Worm (Caenorhabditis elegans) whole organism, early embryonic: Measurements from ENCODE around the gene ugt-6.

Experiments
- B0310.2 ChIP-seq: sonication (generic microtip); optimal IDR thresholded peaks from 2 replicates; lab custom pipeline; 2016; ENCODE audit warnings: mild to moderate bottlenecking, missing genetic modification characterization, missing compliant biosample characterization
- F13C5.2 ChIP-seq: sonication (generic microtip); optimal IDR thresholded peaks from 2 replicates; lab custom pipeline; 2017; ENCODE audit warnings: mild to moderate bottlenecking, missing genetic modification characterization, inconsistent platforms, missing compliant biosample characterization
- aly-1 ChIP-seq: sonication (generic microtip); optimal IDR thresholded peaks from 2 replicates; lab custom pipeline; 2016; ENCODE audit warnings: missing genetic modification characterization, missing compliant biosample characterization
- ama-1 ChIP-seq: fragments of 150-350 bp; optimal IDR thresholded peaks from 2 replicates; lab custom pipeline; 2014
- ceh-13 ChIP-seq: fragments of 200-800 bp; sonication (Bioruptor generic); optimal IDR thresholded peaks from 2 replicates; lab custom pipeline; 2018; ENCODE audit warnings: mild to moderate bottlenecking, missing genetic modification characterization, missing compliant biosample characterization
- ceh-36 ChIP-seq: sonication (generic microtip); optimal IDR thresholded peaks from 2 replicates; lab custom pipeline; 2016; ENCODE audit warnings: missing genetic modification characterization, inconsistent platforms, missing compliant biosample characterization
- ets-7 ChIP-seq: sonication (generic microtip); optimal IDR thresholded peaks from 2 replicates; lab custom pipeline; 2016; ENCODE audit warnings: missing genotype, missing genetic modification characterization, missing compliant biosample characterization
- flt-1 ChIP-seq: fragments of 200-800 bp; sonication (Bioruptor generic); IDR thresholded peaks from 2 replicates; pipeline ENCODE4 v1.3.6; 2022; ENCODE audit warnings: missing genetic modification characterization, missing compliant biosample characterization
- hmbx-1 ChIP-seq: sonication (generic microtip); optimal IDR thresholded peaks from 2 replicates; lab custom pipeline; 2016; ENCODE audit warnings: mild to moderate bottlenecking, missing genetic modification characterization, missing compliant biosample characterization
- hmg-4 ChIP-seq: fragments of 200-800 bp; sonication (Bioruptor generic); optimal IDR thresholded peaks from 2 replicates; lab custom pipeline; 2018; ENCODE audit warnings: mild to moderate bottlenecking, missing genetic modification characterization, missing compliant biosample characterization
- hnd-1 ChIP-seq: sonication (generic microtip); optimal IDR thresholded peaks from 2 replicates; lab custom pipeline; 2016; ENCODE audit warnings: missing genetic modification characterization, missing compliant biosample characterization
- pes-1 ChIP-seq: fragments of 200-800 bp; sonication (Bioruptor generic); IDR thresholded peaks from 2 replicates; pipeline ENCODE4 v1.3.6; 2022; ENCODE audit warnings: missing genetic modification reagents, missing genetic modification characterization, missing compliant biosample characterization
- scrt-1 ChIP-seq: fragments of 200-800 bp; sonication (Bioruptor generic); IDR thresholded peaks from 2 replicates; pipeline ENCODE4 v1.3.6; 2022; ENCODE audit warnings: missing genetic modification characterization, missing compliant biosample characterization
- sea-1 ChIP-seq: fragments of 200-800 bp; sonication (Bioruptor generic); conservative IDR thresholded peaks from 2 replicates; pipeline ENCODE4 v1.3.6; 2022; ENCODE audit warnings: missing genetic modification characterization, missing compliant biosample characterization
- tbx-11 ChIP-seq: fragments of 200-800 bp; sonication (Bioruptor generic); IDR thresholded peaks from 2 replicates; pipeline ENCODE4 v1.3.6; 2022; ENCODE audit warnings: missing genetic modification characterization, missing compliant biosample characterization
- tbx-37 ChIP-seq: fragments of 200-800 bp; sonication (Bioruptor generic); conservative IDR thresholded peaks from 2 replicates; pipeline ENCODE4 v1.3.6; 2022; ENCODE audit warnings: missing genetic modification reagents, missing genetic modification characterization, missing compliant biosample characterization
- tra-4 ChIP-seq: sonication (generic microtip); optimal IDR thresholded peaks from 2 replicates; lab custom pipeline; 2017; ENCODE audit warnings: missing genetic modification characterization, missing compliant biosample characterization

The ugt-6 gene

DNA sequence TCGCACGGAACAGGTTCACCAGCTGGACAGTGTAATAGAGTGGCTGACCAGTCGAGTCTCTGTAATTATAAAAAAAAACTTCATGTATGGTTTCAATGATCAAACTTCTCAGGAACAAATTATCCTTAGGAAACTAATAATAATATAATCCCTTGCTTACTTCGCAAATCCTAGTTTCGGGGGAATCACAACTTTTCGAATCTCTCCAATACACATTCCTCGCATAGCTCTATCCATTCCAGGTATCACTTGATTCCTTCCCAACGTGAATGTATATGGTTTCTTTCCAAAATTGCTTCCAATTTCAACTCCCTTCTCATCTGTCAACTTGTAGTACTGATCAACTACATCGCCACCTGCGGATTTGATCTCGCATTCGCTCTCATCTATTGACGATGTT, 11.7 kb downstream of the ugt-6 start:
- TF ChIP-seq tbx-11 (GFP tag; lab: Robert Waterston, UW) (no peak), B0310.2 (tag; lab: Kevin White, UChicago) (no peak), sea-1 (GFP tag; lab: Robert Waterston, UW) (no peak), F13C5.2 (tag; lab: Kevin White, UChicago) (no peak), tbx-37 (no peak), ets-7 (tag; lab: Kevin White, UChicago) (no peak), flt-1 (no peak), hnd-1 (tag; lab: Kevin White, UChicago) (no peak), aly-1 (no peak), scrt-1 (GFP tag; lab: Robert Waterston, UW) (no peak), ama-1 (lab: Kevin White, UChicago) (no peak), hmbx-1 (tag; lab: Kevin White, UChicago) (no peak), ceh-36 (tag; lab: Kevin White, UChicago) (no peak), tra-4 (tag; lab: Kevin White, UChicago) (no peak), ceh-13 (GFP tag; lab: Kevin White, UChicago) (no peak), pes-1 (GFP tag; lab: Robert Waterston, UW) (no peak), hmg-4 (GFP tag; lab: Kevin White, UChicago) (no peak)

DNA sequence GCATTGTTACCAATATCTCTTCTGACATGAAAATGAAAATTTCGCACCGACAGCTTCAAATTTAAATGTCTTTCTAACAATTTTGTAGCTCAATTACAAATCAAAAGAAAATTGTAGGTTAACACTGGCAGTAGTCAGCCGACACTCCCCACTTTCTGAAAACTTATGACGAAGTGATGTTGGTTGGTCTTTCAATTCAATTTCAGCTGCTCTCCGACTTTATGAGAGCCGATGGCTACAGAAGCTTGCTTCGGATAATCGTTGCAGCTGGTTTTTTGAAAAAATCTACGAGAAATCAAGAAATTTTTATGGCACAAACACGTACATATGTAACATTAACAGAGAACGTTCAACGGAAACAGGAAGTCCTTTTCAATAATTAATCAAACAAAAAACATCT, 13.2 kb downstream of the ugt-6 start, which contains the start of gene sre-20:
Gene sre-20 (minus strand): TSS at position 101 of the 400 bp plus-strand sequence.
- TF ChIP-seq hmbx-1 (tag; lab: Kevin White, UChicago) (no peak), sea-1 (GFP tag; lab: Robert Waterston, UW) (no peak), ets-7 (tag; lab: Kevin White, UChicago) (no peak), pes-1 (GFP tag; lab: Robert Waterston, UW) (no peak), aly-1 (no peak), hnd-1 (tag; lab: Kevin White, UChicago) (no peak), ceh-36 (tag; lab: Kevin White, UChicago) (no peak), F13C5.2 (tag; lab: Kevin White, UChicago) (no peak), tbx-37 (no peak)

DNA sequence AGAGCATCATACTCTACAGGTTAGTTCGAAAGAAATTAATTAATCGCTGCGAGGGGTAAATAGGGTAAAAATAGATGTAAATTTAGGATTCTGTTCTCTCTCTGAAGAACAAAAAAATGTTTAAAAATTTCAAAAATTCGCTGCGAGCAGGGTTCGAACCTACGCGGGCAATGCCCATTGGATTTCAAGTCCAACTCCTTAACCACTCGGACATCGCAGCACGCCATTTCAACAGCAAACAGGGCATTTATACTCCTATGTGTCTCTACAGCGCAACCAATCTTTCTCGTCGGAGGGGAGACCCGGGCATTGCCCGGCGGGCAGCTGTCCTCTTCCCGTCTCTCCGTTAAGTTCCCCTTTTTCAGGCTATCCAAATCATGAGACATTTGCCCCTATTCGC, 17.8 kb downstream of the ugt-6 start:
- TF ChIP-seq ceh-13 (GFP tag; lab: Kevin White, UChicago) (peak; percentile 85), ets-7 (tag; lab: Kevin White, UChicago) (peak; percentile 77), B0310.2 (tag; lab: Kevin White, UChicago) (peak; percentile 90), tbx-37 (peak; percentile 94), hmg-4 (GFP tag; lab: Kevin White, UChicago) (peak; percentile 94), ama-1 (lab: Kevin White, UChicago) (no peak), hmbx-1 (tag; lab: Kevin White, UChicago) (peak; percentile 80), tra-4 (tag; lab: Kevin White, UChicago) (peak; percentile 74), scrt-1 (GFP tag; lab: Robert Waterston, UW) (peak; percentile 98), sea-1 (GFP tag; lab: Robert Waterston, UW) (peak; percentile 98), F13C5.2 (tag; lab: Kevin White, UChicago) (peak; percentile 88), pes-1 (GFP tag; lab: Robert Waterston, UW) (peak; percentile 97), tbx-11 (GFP tag; lab: Robert Waterston, UW) (peak; percentile 95), flt-1 (peak; percentile 97), hnd-1 (tag; lab: Kevin White, UChicago) (peak; percentile 88), ceh-36 (tag; lab: Kevin White, UChicago) (peak; percentile 93), aly-1 (peak; percentile 90)

DNA sequence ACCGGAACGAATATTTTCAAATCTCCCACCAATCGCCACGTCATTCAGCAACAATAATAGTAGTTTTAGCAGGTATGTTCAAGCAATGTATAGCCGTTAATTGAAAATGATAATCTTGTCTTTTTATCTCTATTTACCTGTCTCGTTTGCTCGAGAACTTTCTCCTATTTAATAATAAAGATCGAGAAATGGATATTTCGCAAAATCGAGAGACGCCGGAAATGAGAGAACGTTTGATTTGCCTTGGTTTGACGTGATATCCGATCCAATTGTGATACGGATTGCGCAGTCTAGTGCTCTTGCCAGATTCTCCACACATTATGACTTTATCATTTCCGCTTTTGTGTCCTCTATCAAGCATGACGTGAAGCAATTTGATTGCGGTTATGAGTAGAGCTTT, 24.2 kb downstream of the ugt-6 start:
- TF ChIP-seq aly-1 = no peak
- no peak for TF ChIP-seq pes-1 (GFP tag; lab: Robert Waterston, UW)
- TF ChIP-seq hmg-4 (GFP tag; lab: Kevin White, UChicago) = no peak
- TF ChIP-seq ceh-13 (GFP tag; lab: Kevin White, UChicago) = no peak
- no peak for TF ChIP-seq ama-1 (lab: Kevin White, UChicago)
- TF ChIP-seq hnd-1 (tag; lab: Kevin White, UChicago) = no peak
- TF ChIP-seq tbx-11 (GFP tag; lab: Robert Waterston, UW) = no peak
- TF ChIP-seq sea-1 (GFP tag; lab: Robert Waterston, UW) = no peak
- no peak for TF ChIP-seq flt-1
- TF ChIP-seq scrt-1 (GFP tag; lab: Robert Waterston, UW) = no peak
- no peak for TF ChIP-seq ets-7 (tag; lab: Kevin White, UChicago)

DNA sequence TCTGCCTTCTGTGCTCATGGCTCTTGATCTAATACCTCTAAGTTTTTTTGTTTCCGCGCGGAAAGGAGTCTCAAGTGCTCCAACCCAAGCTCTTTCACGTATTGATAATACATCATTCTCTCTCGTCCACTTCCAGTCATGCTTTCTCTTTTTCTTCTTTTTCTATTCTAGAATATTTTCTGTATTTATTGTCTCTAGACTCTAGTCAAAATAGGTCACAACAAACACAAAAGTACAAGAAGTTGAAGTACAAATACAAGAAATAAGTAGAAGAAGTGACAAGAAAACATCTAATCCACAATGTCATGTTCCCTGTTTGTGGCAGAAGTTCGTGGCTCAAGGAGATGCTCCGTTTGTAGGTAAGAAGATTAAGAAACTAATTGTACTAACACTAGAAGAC, 24.8 kb downstream of the ugt-6 start, which contains the start of gene ZC455.1:
Gene ZC455.1 (plus strand): TSS at position 301 of the 400 bp plus-strand sequence.
- no peak for TF ChIP-seq tra-4 (tag; lab: Kevin White, UChicago)
- TF ChIP-seq ama-1 (lab: Kevin White, UChicago) = no peak
- no peak for TF ChIP-seq F13C5.2 (tag; lab: Kevin White, UChicago)
- no peak for TF ChIP-seq hmbx-1 (tag; lab: Kevin White, UChicago)
- no peak for TF ChIP-seq flt-1
- TF ChIP-seq tbx-11 (GFP tag; lab: Robert Waterston, UW) = no peak
- TF ChIP-seq ceh-36 (tag; lab: Kevin White, UChicago) = no peak
- no peak for TF ChIP-seq B0310.2 (tag; lab: Kevin White, UChicago)
- TF ChIP-seq sea-1 (GFP tag; lab: Robert Waterston, UW) = no peak
- no peak for TF ChIP-seq aly-1
- no peak for TF ChIP-seq hnd-1 (tag; lab: Kevin White, UChicago)
- TF ChIP-seq hmg-4 (GFP tag; lab: Kevin White, UChicago) = no peak

DNA sequence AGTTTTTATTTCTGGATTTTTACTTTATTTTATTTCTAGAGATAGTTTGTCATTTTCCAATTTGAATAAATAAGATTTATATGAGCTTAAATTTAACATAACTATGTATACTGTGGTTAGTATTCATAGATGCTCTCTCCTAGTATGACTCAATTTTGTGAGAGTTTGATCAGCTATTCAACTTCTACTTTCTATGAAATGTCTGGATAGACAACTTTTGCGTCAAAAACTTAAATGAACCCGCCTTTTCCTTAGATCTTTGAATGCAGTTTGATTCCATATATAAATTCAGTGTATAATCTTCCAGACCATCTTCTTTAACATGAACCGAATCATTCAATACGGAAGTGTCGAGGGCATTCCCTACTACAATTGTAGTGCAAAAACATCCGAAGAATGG, 29.1 kb downstream of the ugt-6 start, which contains the start of gene srt-43:
Gene srt-43 (plus strand): TSS at position 301 of the 400 bp plus-strand sequence.
- TF ChIP-seq hmg-4 (GFP tag; lab: Kevin White, UChicago) (no peak), pes-1 (GFP tag; lab: Robert Waterston, UW) (no peak), scrt-1 (GFP tag; lab: Robert Waterston, UW) (no peak), B0310.2 (tag; lab: Kevin White, UChicago) (no peak), F13C5.2 (tag; lab: Kevin White, UChicago) (no peak)
